Worm (Caenorhabditis elegans): ENCODE measurements around the gene Y60A3A.21.

DNA sequence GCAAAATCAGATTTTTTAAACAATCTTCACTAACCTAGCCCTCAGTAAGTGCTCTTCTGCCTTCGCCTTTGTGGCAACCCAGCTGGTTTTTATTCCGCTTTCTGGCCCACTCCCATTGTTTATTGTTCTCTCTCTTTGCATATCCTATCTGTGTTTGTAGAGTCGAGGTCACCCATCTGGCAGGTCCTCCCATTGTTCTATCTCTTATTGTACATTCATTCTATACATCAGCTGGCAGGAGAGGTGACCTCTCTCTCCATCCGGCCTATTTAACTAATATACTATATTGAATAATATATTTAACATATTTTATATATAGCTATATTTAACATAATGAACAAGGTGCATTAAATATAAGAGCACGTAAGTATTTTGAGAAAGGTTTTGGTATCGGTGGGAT is 49.8 kb upstream of the Y60A3A.21 start:
- TF ChIP-seq cog-1 (tag; optimal IDR thresholded peaks at IDR 0.05) = no peak
- TF ChIP-seq ztf-29 (GFP tag; IDR thresholded peaks at IDR 0.05) = no peak
- TF ChIP-seq klf-2 (GFP tag; conservative IDR thresholded peaks at IDR 0.05) = no peak
- no peak for TF ChIP-seq tab-1 (GFP tag; IDR thresholded peaks at IDR 0.05)
- no peak for TF ChIP-seq T22C8.4 (GFP tag; IDR thresholded peaks at IDR 0.05)
- TF ChIP-seq flt-1 (GFP tag; IDR thresholded peaks at IDR 0.05) = no peak
